Fruit fly (Drosophila melanogaster) whole organism, prepupa: Measurements from ENCODE around the gene Acp32CD.

Source experiments
- CG6276 ChIP-seq: fragments of 200-800 bp; sonication (Bioruptor generic); optimal IDR thresholded peaks from 2 replicates; lab custom pipeline; 2017; ENCODE audit warnings: missing biosample characterization, mild to moderate bottlenecking, missing genetic modification characterization
- CG6854 ChIP-seq: fragments of 200-800 bp; sonication (Bioruptor generic); optimal IDR thresholded peaks from 2 replicates; lab custom pipeline; 2017; ENCODE audit warnings: missing biosample characterization, mild to moderate bottlenecking, missing genetic modification characterization
- CG7368 ChIP-seq: fragments of 200-800 bp; sonication (Bioruptor generic); optimal IDR thresholded peaks from 3 replicates; lab custom pipeline; 2016; ENCODE audit warnings: missing biosample characterization, missing genetic modification characterization
- Gug ChIP-seq: fragments of 200-800 bp; sonication (Bioruptor generic); IDR thresholded peaks from 2 replicates; pipeline ENCODE4 v1.3.6; 2022; ENCODE audit warnings: missing biosample characterization, missing genetic modification characterization

DNA sequence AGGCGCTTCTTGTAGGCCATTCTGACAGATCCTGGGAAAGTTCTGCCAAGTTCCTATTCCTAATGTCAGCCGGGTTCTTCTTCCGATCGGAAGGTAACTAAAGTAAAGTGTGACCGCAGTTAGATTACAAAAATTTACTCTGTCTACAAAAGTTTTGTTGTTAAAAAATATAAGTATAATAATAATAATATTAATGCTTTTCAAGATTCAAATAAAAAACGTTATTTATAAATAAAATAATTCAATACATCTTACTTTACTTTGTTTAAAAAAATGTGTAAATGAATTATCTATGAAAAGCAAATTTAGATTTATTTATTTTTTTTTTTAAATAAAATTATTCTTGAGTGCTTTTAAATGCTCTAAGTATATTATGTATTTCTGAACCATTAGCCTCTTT, 40.2 kb upstream of the Acp32CD start, which contains the start of gene abo:
- TF ChIP-seq CG7368 (GFP tag; lab: Kevin White, UChicago) (no peak), Gug (no peak), CG6276 (no peak), CG6854 (GFP tag; lab: Kevin White, UChicago) (no peak)
